Worm (Caenorhabditis elegans) whole organism, L4 larva: Measurements from ENCODE around the gene F53F4.17.

Source experiments
- attf-4 ChIP-seq: sonication (generic microtip); optimal IDR thresholded peaks from 3 replicates; lab custom pipeline; 2017; ENCODE audit warnings: missing biosample characterization, missing genetic modification characterization
- lim-7 ChIP-seq: fragments of 200-800 bp; sonication (Bioruptor generic); IDR thresholded peaks from 2 replicates; pipeline ENCODE4 v1.3.6; 2022; ENCODE audit warnings: missing genetic modification characterization, missing compliant biosample characterization
- lin-39 ChIP-seq: fragments of 150-350 bp; optimal IDR thresholded peaks from 2 replicates; lab custom pipeline; 2014; ENCODE audit warnings: missing biosample characterization, missing genetic modification reagents, missing genetic modification characterization
- nhr-10 ChIP-seq: fragments of 150-350 bp; optimal IDR thresholded peaks from 2 replicates; lab custom pipeline; 2014; ENCODE audit warnings: missing biosample characterization, missing genetic modification characterization

DNA sequence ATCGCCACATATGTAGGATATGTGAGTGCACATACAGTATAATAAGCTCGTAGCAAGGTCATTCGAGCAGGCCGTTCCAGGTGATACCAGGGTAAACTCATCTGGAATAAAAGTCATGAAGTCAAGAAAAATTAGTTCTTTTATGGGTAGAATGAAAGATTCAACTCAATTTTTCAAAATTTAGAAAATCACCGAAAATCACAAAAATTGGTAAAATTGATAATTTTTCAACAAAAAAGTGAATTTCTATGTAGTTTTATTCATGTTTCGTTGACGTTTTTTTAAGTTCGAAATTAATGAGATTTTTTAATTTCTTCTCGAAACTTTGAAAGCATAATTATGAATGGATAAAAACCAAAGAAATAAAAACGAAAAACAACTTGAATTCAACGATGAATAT, 33.7 kb downstream of the F53F4.17 start, which contains the start of gene F53F4.16:
- TF ChIP-seq lim-7, result no peak
- no peak for TF ChIP-seq lin-39
- no peak for TF ChIP-seq attf-4 (tag; lab: Kevin White, UChicago)
- TF ChIP-seq nhr-10 (tag; lab: Kevin White, UChicago), result no peak
